Fruit fly (Drosophila melanogaster) whole organism, adult: ENCODE data around the gene CG7888.
A peak's percentile ranks its signal among the peaks of the same experiment; 100 is the strongest.

Source experiments
- CG11617 ChIP-seq: fragments of 200-800 bp; sonication (Bioruptor generic); optimal IDR thresholded peaks from 2 replicates; lab custom pipeline; 2017; ENCODE audit warnings: mild to moderate bottlenecking, missing biosample characterization, missing genetic modification reagents, missing genetic modification characterization
- CG12768 ChIP-seq: fragments of 200-800 bp; sonication (Bioruptor generic); optimal IDR thresholded peaks from 2 replicates; lab custom pipeline; 2017; ENCODE audit warnings: missing biosample characterization, missing genetic modification characterization, mild to moderate bottlenecking, moderate library complexity, missing genetic modification reagents
- CG14711 ChIP-seq: fragments of 200-800 bp; sonication (Bioruptor generic); optimal IDR thresholded peaks from 2 replicates; lab custom pipeline; 2018; ENCODE audit warnings: missing biosample characterization, mild to moderate bottlenecking, missing genetic modification characterization, moderate library complexity
- CG1620 ChIP-seq: fragments of 200-800 bp; sonication (Bioruptor generic); optimal IDR thresholded peaks from 2 replicates; lab custom pipeline; 2016; ENCODE audit warnings: missing biosample characterization, missing genetic modification characterization
- CG33017 ChIP-seq: fragments of 200-800 bp; sonication (Bioruptor generic); optimal IDR thresholded peaks from 2 replicates; lab custom pipeline; 2018; ENCODE audit warnings: missing biosample characterization, mild to moderate bottlenecking, missing genetic modification characterization, moderate library complexity
- CG5204 ChIP-seq: fragments of 200-800 bp; sonication (Bioruptor generic); optimal IDR thresholded peaks from 2 replicates; lab custom pipeline; 2016; ENCODE audit warnings: missing biosample characterization, missing genetic modification characterization
- CG7045 ChIP-seq: fragments of 200-800 bp; sonication (Bioruptor generic); optimal IDR thresholded peaks from 2 replicates; lab custom pipeline; 2017; ENCODE audit warnings: missing biosample characterization, mild to moderate bottlenecking, missing genetic modification characterization
- CG7101 ChIP-seq: fragments of 200-800 bp; sonication (Bioruptor generic); optimal IDR thresholded peaks from 2 replicates; lab custom pipeline; 2018; ENCODE audit warnings: missing biosample characterization, mild to moderate bottlenecking, missing genetic modification characterization, moderate library complexity
- Clk ChIP-seq: fragments of 200-800 bp; sonication (Bioruptor generic); optimal IDR thresholded peaks from 2 replicates; lab custom pipeline; 2017; ENCODE audit warnings: missing biosample characterization, missing genetic modification characterization
- Crg-1 ChIP-seq: fragments of 200-800 bp; sonication (Bioruptor generic); optimal IDR thresholded peaks from 2 replicates; lab custom pipeline; 2016; ENCODE audit warnings: missing biosample characterization, missing genetic modification characterization
- Hr96 ChIP-seq: fragments of 200-800 bp; sonication (Bioruptor generic); optimal IDR thresholded peaks from 2 replicates; lab custom pipeline; 2016; ENCODE audit warnings: missing biosample characterization, missing genetic modification characterization
- Mnt ChIP-seq: fragments of 200-800 bp; sonication (Bioruptor generic); optimal IDR thresholded peaks from 2 replicates; lab custom pipeline; 2016; ENCODE audit warnings: missing biosample characterization, mild to moderate bottlenecking, missing genetic modification characterization
- bab1 ChIP-seq: fragments of 200-800 bp; sonication (Bioruptor generic); optimal IDR thresholded peaks from 3 replicates; lab custom pipeline; 2019; ENCODE audit warnings: missing biosample characterization, mild to moderate bottlenecking, missing genetic modification characterization, moderate library complexity
- cic ChIP-seq: fragments of 200-800 bp; sonication (Bioruptor generic); optimal IDR thresholded peaks from 2 replicates; lab custom pipeline; 2017; ENCODE audit warnings: missing biosample characterization, mild to moderate bottlenecking, missing genetic modification characterization, moderate library complexity
- cnc ChIP-seq, 2 experiments: fragments of >200 bp; optimal IDR thresholded peaks; 2 replicates each; lab custom pipeline; 2017
- kay ChIP-seq: fragments of 200-800 bp; sonication (Bioruptor generic); peaks from one replicate; lab custom pipeline; 2016; ENCODE audit warnings: missing biosample characterization, missing genetic modification characterization, borderline replicate concordance
- ovo ChIP-seq: fragments of 200-800 bp; sonication (Bioruptor generic); optimal IDR thresholded peaks from 2 replicates; lab custom pipeline; 2016; ENCODE audit warnings: missing biosample characterization, missing genetic modification characterization
- pad ChIP-seq: fragments of 200-800 bp; sonication (Bioruptor generic); optimal IDR thresholded peaks from 3 replicates; lab custom pipeline; 2017; ENCODE audit warnings: missing biosample characterization, missing genetic modification characterization, mild to moderate bottlenecking, moderate library complexity, missing genetic modification reagents
- tj ChIP-seq: fragments of 200-800 bp; sonication (Bioruptor generic); optimal IDR thresholded peaks from 3 replicates; lab custom pipeline; 2017; ENCODE audit warnings: missing biosample characterization, mild to moderate bottlenecking, missing genetic modification characterization, moderate library complexity
- toe ChIP-seq: fragments of 200-800 bp; sonication (Bioruptor generic); optimal IDR thresholded peaks from 2 replicates; lab custom pipeline; 2016; ENCODE audit warnings: missing biosample characterization, missing genetic modification characterization

Gene CG7888

dm6 chr3L:11061200-11061599 is 7.4 kb downstream of the CG7888 start, which contains the start of the genes CG6321 and Blos2:
Gene CG6321 (minus strand): TSS chr3L:11061224.
Gene Blos2 (plus strand): TSS chr3L:11061571.
- TF ChIP-seq cic (GFP tag; lab: Kevin White, UChicago) (peak; percentile 6), CG7101 (tag; lab: Kevin White, UChicago) (peak; percentile 83), Mnt (peak; percentile 65), CG7045 (GFP tag; lab: Kevin White, UChicago) (peak; percentile 69), CG14711 (tag; lab: Kevin White, UChicago) (peak; percentile 73), Hr96 (GFP tag; lab: Kevin White, UChicago) (peak; percentile 56), Crg-1 (GFP tag; lab: Kevin White, UChicago) (peak; percentile 3), CG33017 (peak; percentile 87), CG1620 (GFP tag; lab: Kevin White, UChicago) (peak; percentile 13), CG12768 (GFP tag; lab: Kevin White, UChicago) (peak; percentile 75), CG5204 (GFP tag; lab: Kevin White, UChicago) (no peak), Clk (GFP tag; lab: Kevin White, UChicago) (peak; percentile 12), kay (GFP tag; lab: Kevin White, UChicago) (no peak), ovo (no peak), cnc (optimal IDR thresholded peaks at IDR 0.05; lab: Kevin White, UChicago) (no peak), bab1 (GFP tag; lab: Kevin White, UChicago) (peak; percentile 90), CG11617 (GFP tag; lab: Kevin White, UChicago) (peak; percentile 81), tj (GFP tag; lab: Kevin White, UChicago) (peak; percentile 54), toe (GFP tag; lab: Kevin White, UChicago) (no peak), pad (peak; percentile 48)

dm6 chr3L:11062441-11062840 is 8.6 kb downstream of the CG7888 start, which contains the start of gene CG32069:
Gene CG32069 (minus strand): TSS chr3L:11062614.
- no peak for TF ChIP-seq ovo
- peak; percentile 11 for TF ChIP-seq tj (GFP tag; lab: Kevin White, UChicago)
- TF ChIP-seq CG12768 (GFP tag; lab: Kevin White, UChicago) = no peak
- TF ChIP-seq cic (GFP tag; lab: Kevin White, UChicago) = no peak
- no peak for TF ChIP-seq CG33017
- TF ChIP-seq bab1 (GFP tag; lab: Kevin White, UChicago) = peak; percentile 19
- no peak for TF ChIP-seq CG14711 (tag; lab: Kevin White, UChicago)
- no peak for TF ChIP-seq CG7045 (GFP tag; lab: Kevin White, UChicago)
- TF ChIP-seq CG7101 (tag; lab: Kevin White, UChicago) = no peak
- no peak for TF ChIP-seq cnc (optimal IDR thresholded peaks at IDR 0.05; lab: Kevin White, UChicago)
- TF ChIP-seq CG11617 (GFP tag; lab: Kevin White, UChicago) = no peak
- no peak for TF ChIP-seq pad
- TF ChIP-seq Crg-1 (GFP tag; lab: Kevin White, UChicago) = no peak
- TF ChIP-seq Hr96 (GFP tag; lab: Kevin White, UChicago) = no peak
- TF ChIP-seq Mnt = peak; percentile 1
- no peak for TF ChIP-seq Clk (GFP tag; lab: Kevin White, UChicago)
- no peak for TF ChIP-seq toe (GFP tag; lab: Kevin White, UChicago)

dm6 chr3L:11064689-11065088 is 10.9 kb downstream of the CG7888 start, which contains the start of the genes CG32075, CG45101 and SuUR:
Gene CG32075 (minus strand): TSS chr3L:11064941.
Gene CG45101 (plus strand): TSS chr3L:11064991.
Gene SuUR (plus strand): TSS chr3L:11064991.
- TF ChIP-seq toe (GFP tag; lab: Kevin White, UChicago) = peak; percentile 91
- peak; percentile 87 for TF ChIP-seq CG7101 (tag; lab: Kevin White, UChicago)
- TF ChIP-seq CG5204 (GFP tag; lab: Kevin White, UChicago) = no peak
- peak; percentile 82 for TF ChIP-seq Clk (GFP tag; lab: Kevin White, UChicago)
- TF ChIP-seq CG7045 (GFP tag; lab: Kevin White, UChicago) = peak; percentile 71
- peak; percentile 89 for TF ChIP-seq Mnt
- peak; percentile 85 for TF ChIP-seq CG12768 (GFP tag; lab: Kevin White, UChicago)
- no peak for TF ChIP-seq Hr96 (GFP tag; lab: Kevin White, UChicago)
- TF ChIP-seq pad = peak; percentile 80
- peak; percentile 90 for TF ChIP-seq bab1 (GFP tag; lab: Kevin White, UChicago)
- peak; percentile 92 for TF ChIP-seq Crg-1 (GFP tag; lab: Kevin White, UChicago)
- no peak for TF ChIP-seq cic (GFP tag; lab: Kevin White, UChicago)
- peak; percentile 59 for TF ChIP-seq ovo
- TF ChIP-seq kay (GFP tag; lab: Kevin White, UChicago) = no peak
- TF ChIP-seq CG1620 (GFP tag; lab: Kevin White, UChicago) = peak; percentile 96
- peak; percentile 85 for TF ChIP-seq CG11617 (GFP tag; lab: Kevin White, UChicago)
- TF ChIP-seq CG14711 (tag; lab: Kevin White, UChicago) = peak; percentile 76
- TF ChIP-seq cnc (optimal IDR thresholded peaks at IDR 0.05; lab: Kevin White, UChicago) = no peak
- TF ChIP-seq CG33017 = peak; percentile 70
- TF ChIP-seq tj (GFP tag; lab: Kevin White, UChicago) = peak; percentile 71

- TF ChIP-seq CG33017 (no peak), cic (GFP tag; lab: Kevin White, UChicago) (peak; percentile 18)
These were observed 12.0 kb downstream of the CG7888 start for dm6 chr3L:11065850-11066249.

dm6 chr3L:11069764-11070163 is 15.9 kb downstream of the CG7888 start, which contains the start of gene CG6310:
Gene CG6310 (minus strand): TSS chr3L:11069864.
- TF ChIP-seq Mnt = peak; percentile 29
- TF ChIP-seq CG33017 = no peak
- TF ChIP-seq CG12768 (GFP tag; lab: Kevin White, UChicago) = no peak
- TF ChIP-seq Hr96 (GFP tag; lab: Kevin White, UChicago) = no peak
- TF ChIP-seq kay (GFP tag; lab: Kevin White, UChicago) = no peak
- no peak for TF ChIP-seq cic (GFP tag; lab: Kevin White, UChicago)
- TF ChIP-seq Clk (GFP tag; lab: Kevin White, UChicago) = no peak
- TF ChIP-seq tj (GFP tag; lab: Kevin White, UChicago) = no peak
